Worm (Caenorhabditis elegans) whole organism, midembryonic: ENCODE data around the gene W02H5.8.

Experiments
- cog-1 ChIP-seq: sonication (generic microtip); optimal IDR thresholded peaks from 2 replicates; lab custom pipeline; 2016; ENCODE audit warnings: missing genetic modification characterization, missing compliant biosample characterization
- flt-1 ChIP-seq: fragments of 200-800 bp; sonication (Bioruptor generic); IDR thresholded peaks from 2 replicates; pipeline ENCODE4 v1.3.6; 2022; ENCODE audit warnings: missing genetic modification characterization, missing compliant biosample characterization
- med-1 ChIP-seq: sonication (generic microtip); optimal IDR thresholded peaks from 2 replicates; lab custom pipeline; 2017; ENCODE audit warnings: missing genetic modification characterization, mild to moderate bottlenecking, missing compliant biosample characterization, antibody characterized with exemption, missing genetic modification reagents; ENCODE audit not compliant: insufficient read depth
- ref-1 ChIP-seq: fragments of 200-800 bp; sonication (Bioruptor generic); conservative IDR thresholded peaks from 2 replicates; pipeline ENCODE4 v1.3.6; 2022; ENCODE audit warnings: missing genetic modification reagents, missing genetic modification characterization, missing compliant biosample characterization
- tab-1 ChIP-seq: fragments of 200-800 bp; sonication (Bioruptor generic); IDR thresholded peaks from 2 replicates; pipeline ENCODE4 v1.3.6; 2022; ENCODE audit warnings: missing genetic modification characterization, missing compliant biosample characterization
- ztf-23 ChIP-seq: fragments of 200-800 bp; sonication (Bioruptor generic); IDR thresholded peaks from 2 replicates; pipeline ENCODE4 v1.3.6; 2022; ENCODE audit warnings: missing genetic modification reagents, missing genetic modification characterization, missing compliant biosample characterization

DNA sequence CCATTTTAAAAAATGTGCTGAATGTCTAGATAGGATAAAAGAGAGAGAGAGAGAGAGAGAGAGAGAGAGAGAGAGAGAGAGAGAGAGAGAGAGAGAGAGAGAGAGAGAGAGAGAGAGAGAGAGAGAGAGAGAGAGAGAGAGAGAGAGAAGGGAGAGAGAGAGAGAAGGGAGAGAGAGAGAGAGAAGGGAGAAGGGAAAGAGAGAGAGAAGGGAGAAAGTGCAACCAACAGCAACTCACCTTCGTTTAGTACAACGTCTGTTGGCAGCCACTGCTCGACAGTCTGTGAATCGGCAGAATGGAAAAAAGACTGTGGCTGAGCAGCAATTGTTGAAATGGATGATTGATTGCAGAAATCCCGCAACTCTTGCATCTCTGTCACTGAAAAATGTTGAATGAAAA, 28.7 kb downstream of the W02H5.8 start:
- TF ChIP-seq flt-1 (GFP tag; lab: Robert Waterston, UW) (no peak), ztf-23 (GFP tag; lab: Robert Waterston, UW) (no peak), tab-1 (GFP tag; lab: Robert Waterston, UW) (no peak), ref-1 (no peak), cog-1 (tag; lab: Kevin White, UChicago) (no peak), med-1 (GFP tag; lab: Kevin White, UChicago) (no peak)
